Fruit fly (Drosophila melanogaster) whole organism, wandering third instar larva: ENCODE measurements around the gene Nedd8.

Experiments
- CG9705 ChIP-seq: fragments of 200-800 bp; sonication (Bioruptor generic); optimal IDR thresholded peaks from 2 replicates; lab custom pipeline; 2018; ENCODE audit warnings: missing biosample characterization, mild to moderate bottlenecking, missing genetic modification characterization
- CrebA ChIP-seq: fragments of 200-800 bp; sonication (Bioruptor generic); optimal IDR thresholded peaks from 2 replicates; lab custom pipeline; 2016; ENCODE audit warnings: missing biosample characterization, mild to moderate bottlenecking, missing genetic modification characterization, borderline replicate concordance
- HLH106 ChIP-seq: fragments of 200-800 bp; optimal IDR thresholded peaks from 3 replicates; lab custom pipeline; 2019; ENCODE audit warnings: missing biosample characterization, mild to moderate bottlenecking, missing genetic modification characterization, moderate library complexity
- Hr78 ChIP-seq: fragments of >200 bp; optimal IDR thresholded peaks from 2 replicates; lab custom pipeline; 2017; ENCODE audit warnings: missing biosample characterization, missing genetic modification characterization
- Myc ChIP-seq: fragments of >200 bp; optimal IDR thresholded peaks from 2 replicates; lab custom pipeline; 2017
- OdsH ChIP-seq: fragments of 200-800 bp; sonication (Bioruptor generic); optimal IDR thresholded peaks from 2 replicates; lab custom pipeline; 2016; ENCODE audit warnings: missing biosample characterization, mild to moderate bottlenecking, missing genetic modification characterization
- br ChIP-seq: fragments of 200-800 bp; sonication (Bioruptor generic); optimal IDR thresholded peaks from 2 replicates; lab custom pipeline; 2016; ENCODE audit warnings: missing biosample characterization, missing genetic modification characterization
- dl ChIP-seq, 2 experiments: fragments of 175-275, 200-275 bp in 1 of 2; fragments of 200-275 bp in 1 of 2; sonication (Bioruptor generic); optimal IDR thresholded peaks; lab custom pipeline; 2018; ENCODE audit warnings: mild to moderate bottlenecking in 2 of 2, missing biosample characterization in 2 of 2, missing genetic modification characterization in 2 of 2, moderate library complexity in 2 of 2; ENCODE audit not compliant: partially characterized antibody in 2 of 2, insufficient read depth in 1 of 2
- fru ChIP-seq: fragments of 200-800 bp; sonication (Bioruptor generic); optimal IDR thresholded peaks from 3 replicates; lab custom pipeline; 2016; ENCODE audit warnings: missing biosample characterization, mild to moderate bottlenecking, missing genetic modification characterization
- lola ChIP-seq: fragments of >200 bp; optimal IDR thresholded peaks from 2 replicates; lab custom pipeline; 2017; ENCODE audit warnings: missing biosample characterization, missing genetic modification characterization
- pan ChIP-seq: fragments of >200 bp; optimal IDR thresholded peaks from 2 replicates; lab custom pipeline; 2017
- rgr ChIP-seq: fragments of 200-800 bp; sonication (Bioruptor generic); optimal IDR thresholded peaks from 3 replicates; lab custom pipeline; 2016; ENCODE audit warnings: missing biosample characterization, mild to moderate bottlenecking, missing genetic modification characterization
- usp ChIP-seq: fragments of >200 bp; optimal IDR thresholded peaks from 2 replicates; lab custom pipeline; 2017; ENCODE audit warnings: missing biosample characterization, missing genetic modification characterization
- woc ChIP-seq: sonication (Bioruptor generic); optimal IDR thresholded peaks from 2 replicates; lab custom pipeline; 2016; ENCODE audit warnings: missing biosample characterization, mild to moderate bottlenecking, missing genetic modification characterization

DNA sequence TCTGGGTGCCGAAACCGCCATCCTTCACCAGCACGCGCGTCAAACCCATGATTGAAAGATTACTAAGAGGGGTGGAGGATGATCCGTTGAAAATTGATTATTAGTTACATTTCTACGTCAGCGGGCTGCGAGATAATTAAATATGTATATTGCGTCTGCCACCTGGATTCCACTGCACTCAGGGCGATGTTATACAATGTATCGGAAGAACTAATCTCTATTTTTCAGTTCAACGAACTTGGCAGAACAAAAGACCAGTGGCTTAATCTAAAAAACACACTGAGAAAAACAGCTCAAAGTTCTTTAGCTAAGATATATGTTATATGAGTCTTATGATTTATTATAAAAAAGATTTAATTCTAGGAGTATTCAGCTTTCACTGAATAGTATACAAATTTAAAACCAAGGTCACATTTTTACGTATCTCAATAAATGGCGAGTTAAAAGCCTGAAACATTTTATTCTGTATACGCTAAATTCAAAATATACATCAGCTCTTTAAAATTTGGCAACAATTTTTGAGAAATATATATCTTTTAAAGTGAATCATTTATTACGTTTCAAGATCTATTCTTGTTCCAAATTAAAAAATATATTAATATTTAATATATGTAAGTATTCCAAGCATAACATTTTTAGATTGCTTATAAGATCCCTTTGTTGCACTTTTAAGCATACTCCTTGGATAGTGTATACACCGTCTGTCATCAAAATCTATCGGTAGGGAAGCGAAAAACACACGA, 2.0 kb upstream of the Nedd8 start:
- peak; percentile 31 for TF ChIP-seq OdsH
- peak; percentile 1 for TF ChIP-seq rgr (GFP tag; lab: Kevin White, UChicago)
- no peak for TF ChIP-seq CG9705 (GFP tag; lab: Kevin White, UChicago)
- no peak for TF ChIP-seq CrebA (GFP tag; lab: Kevin White, UChicago)
- no peak for TF ChIP-seq br (GFP tag; lab: Kevin White, UChicago)
- TF ChIP-seq fru (GFP tag; lab: Kevin White, UChicago): peak; percentile 10
- no peak for TF ChIP-seq Hr78 (GFP tag; lab: Kevin White, UChicago)
- peak; percentile 46 for TF ChIP-seq HLH106 (tag; lab: Kevin White, UChicago)
- TF ChIP-seq usp: no peak
- TF ChIP-seq woc (GFP tag; lab: Kevin White, UChicago): no peak
- no peak for TF ChIP-seq dl (GFP tag; optimal IDR thresholded peaks at IDR 0.05; lab: Kevin White, UChicago; ENCODE audit: insufficient read depth in 1 of 2, partially characterized antibody in 2 of 2)
- TF ChIP-seq Myc (lab: Kevin White, UChicago): no peak
- no peak for TF ChIP-seq pan (lab: Kevin White, UChicago)
- TF ChIP-seq lola (GFP tag; lab: Kevin White, UChicago): no peak
